Worm (Caenorhabditis elegans): Measurements from ENCODE around the gene lips-2.
A peak's percentile ranks its signal among the peaks of the same experiment; 100 is the strongest.

Gene lips-2

DNA sequence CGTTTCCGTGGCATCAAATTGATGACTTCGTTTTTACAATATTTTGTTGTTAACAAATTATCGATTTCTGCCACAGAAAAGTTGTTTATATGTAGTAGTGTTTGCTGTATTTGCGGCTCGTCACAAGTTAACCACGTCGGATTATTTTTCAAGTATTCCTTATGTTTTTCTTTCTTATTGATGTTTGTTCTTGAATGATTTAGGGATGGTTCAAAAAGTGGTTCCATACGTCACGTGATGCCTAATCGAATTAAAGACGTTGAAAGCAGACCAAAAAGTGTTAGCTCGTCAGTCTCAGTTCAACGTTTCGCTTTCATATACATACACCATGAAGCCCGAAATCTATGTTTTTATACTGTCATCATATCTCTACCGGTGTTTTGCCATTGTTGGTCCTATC, at the start of gene lips-2:
lips-2 (plus strand) TSS at position 301 of the 400 bp plus-strand sequence.
- no peak for TF ChIP-seq nhr-12 (tag; optimal IDR thresholded peaks at IDR 0.05)
- TF ChIP-seq ztf-11 (tag; optimal IDR thresholded peaks at IDR 0.05) = no peak
- no peak for TF ChIP-seq fkh-10 (GFP tag; optimal IDR thresholded peaks at IDR 0.05)
- TF ChIP-seq elt-1 (tag; optimal IDR thresholded peaks at IDR 0.05) = no peak
- no peak for TF ChIP-seq lin-39 (tag; optimal IDR thresholded peaks at IDR 0.05)
- no peak for TF ChIP-seq ceh-9 (tag; optimal IDR thresholded peaks at IDR 0.05)
- TF ChIP-seq tbx-2 (tag; optimal IDR thresholded peaks at IDR 0.05) = no peak
- TF ChIP-seq aly-2 (tag; optimal IDR thresholded peaks at IDR 0.05) = no peak
- TF ChIP-seq nhr-67 (tag; optimal IDR thresholded peaks at IDR 0.05) = no peak
- no peak for TF ChIP-seq nhr-237 (tag; optimal IDR thresholded peaks at IDR 0.05)
- no peak for TF ChIP-seq mml-1 (tag; optimal IDR thresholded peaks at IDR 0.05)
- no peak for TF ChIP-seq eor-1 (tag; optimal IDR thresholded peaks at IDR 0.05)
- no peak for TF ChIP-seq lin-15B (tag; optimal IDR thresholded peaks at IDR 0.05)
- TF ChIP-seq egl-27 (tag; optimal IDR thresholded peaks at IDR 0.05) = no peak

ce11 chrX:12241457-12241856, 44.1 kb upstream of the lips-2 start, which contains the start of gene cest-3:
Gene cest-3 (plus strand): TSS chrX:12241646.
- TF ChIP-seq pha-4 (tag; optimal IDR thresholded peaks at IDR 0.05) = peak; percentile 53
- no peak for TF ChIP-seq nhr-237 (tag; optimal IDR thresholded peaks at IDR 0.05)
- TF ChIP-seq pqm-1 (tag; optimal IDR thresholded peaks at IDR 0.05) = peak; percentile 50
- TF ChIP-seq elt-2 (tag; optimal IDR thresholded peaks at IDR 0.05) = peak; percentile 37

DNA sequence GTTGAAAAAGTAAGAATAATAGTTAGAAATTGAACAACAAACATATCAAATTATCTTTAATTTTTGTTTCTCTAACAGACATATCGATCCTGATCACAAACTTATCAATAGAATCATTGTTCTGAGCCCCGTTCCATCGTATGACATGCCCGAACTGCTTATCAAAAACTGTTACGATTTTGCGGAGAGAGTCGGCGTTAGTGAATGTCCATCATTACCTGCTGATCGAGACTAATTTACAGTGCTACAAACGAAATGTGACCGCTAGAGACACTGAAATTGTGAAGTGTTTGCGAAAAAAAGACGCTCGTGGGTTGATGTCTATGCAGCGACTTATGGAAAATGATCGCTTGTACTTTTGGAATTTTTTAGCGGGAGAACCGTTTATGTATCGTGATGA, 42.7 kb upstream of the lips-2 start:
- TF ChIP-seq nhr-23 (tag; optimal IDR thresholded peaks at IDR 0.05) (no peak), elt-2 (tag; optimal IDR thresholded peaks at IDR 0.05) (peak; percentile 39)

ce11 chrX:12248140-12248539, 37.5 kb upstream of the lips-2 start:
- TF ChIP-seq nhr-237 (tag; optimal IDR thresholded peaks at IDR 0.05) (no peak), jun-1 (tag; optimal IDR thresholded peaks at IDR 0.05) (no peak), egl-5 (tag; optimal IDR thresholded peaks at IDR 0.05) (no peak), ceh-28 (tag; optimal IDR thresholded peaks at IDR 0.05) (no peak), elt-2 (tag; optimal IDR thresholded peaks at IDR 0.05) (no peak), unc-39 (tag; optimal IDR thresholded peaks at IDR 0.05) (no peak), nhr-76 (tag; optimal IDR thresholded peaks at IDR 0.05) (no peak), skn-1 (tag; optimal IDR thresholded peaks at IDR 0.05) (no peak), nfya-1 (tag; optimal IDR thresholded peaks at IDR 0.05; ENCODE audit: insufficient read depth) (no peak), hmg-11 (tag; optimal IDR thresholded peaks at IDR 0.05) (no peak), fkh-2 (tag; optimal IDR thresholded peaks at IDR 0.05) (no peak), pha-4 (tag; optimal IDR thresholded peaks at IDR 0.05) (no peak), fkh-10 (GFP tag; optimal IDR thresholded peaks at IDR 0.05) (no peak), ceh-16 (tag; optimal IDR thresholded peaks at IDR 0.05) (no peak), nhr-28 (tag; optimal IDR thresholded peaks at IDR 0.05) (no peak), nhr-23 (tag; optimal IDR thresholded peaks at IDR 0.05) (no peak), ceh-82 (tag; optimal IDR thresholded peaks at IDR 0.05) (no peak), aly-2 (tag; optimal IDR thresholded peaks at IDR 0.05) (no peak), ztf-11 (tag; optimal IDR thresholded peaks at IDR 0.05) (no peak)

DNA sequence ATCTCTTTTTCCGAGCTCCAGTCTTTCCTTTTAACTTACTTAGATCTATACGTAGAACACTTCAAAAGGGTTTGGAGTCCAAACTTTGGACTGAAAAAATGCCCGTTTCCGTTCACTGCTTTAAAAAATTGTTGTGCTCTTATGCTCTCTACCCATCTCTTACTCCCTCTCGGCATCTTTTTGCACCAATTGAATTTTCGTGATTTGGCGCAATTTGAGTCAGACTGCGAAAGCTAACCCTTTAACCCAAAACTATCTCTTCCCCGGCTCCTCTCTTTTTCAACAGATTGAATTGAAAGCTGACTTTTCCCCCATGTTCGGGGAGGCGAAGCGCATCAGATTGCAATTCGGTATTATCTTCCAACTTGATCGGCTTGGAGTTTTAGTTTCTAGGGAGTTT, 33.4 kb upstream of the lips-2 start:
- TF ChIP-seq nhr-67 (tag; optimal IDR thresholded peaks at IDR 0.05) (no peak), lin-15B (tag; optimal IDR thresholded peaks at IDR 0.05) (no peak), daf-12 (tag; optimal IDR thresholded peaks at IDR 0.05) (no peak), sea-2 (GFP tag; optimal IDR thresholded peaks at IDR 0.05) (no peak), nhr-12 (tag; optimal IDR thresholded peaks at IDR 0.05) (no peak), pha-4 (tag; optimal IDR thresholded peaks at IDR 0.05) (no peak), egl-27 (tag; optimal IDR thresholded peaks at IDR 0.05) (no peak), ama-1 (optimal IDR thresholded peaks at IDR 0.05) (no peak), nhr-11 (tag; optimal IDR thresholded peaks at IDR 0.05) (no peak), aly-2 (tag; optimal IDR thresholded peaks at IDR 0.05) (no peak), pqm-1 (tag; optimal IDR thresholded peaks at IDR 0.05) (no peak), nhr-43 (tag; optimal IDR thresholded peaks at IDR 0.05; ENCODE audit: poor library complexity, severe bottlenecking) (no peak), ztf-11 (tag; optimal IDR thresholded peaks at IDR 0.05) (no peak)

All from whole organism, L3 larva.